Fruit fly (Drosophila melanogaster) whole organism, prepupa: ENCODE results near the gene CG12766.

Experiments
- CG10631 ChIP-seq: fragments of 200-800 bp; sonication (Bioruptor generic); optimal IDR thresholded peaks from 2 replicates; lab custom pipeline; 2016; ENCODE audit warnings: missing biosample characterization, missing genetic modification characterization
- CG11762 ChIP-seq: fragments of 200-800 bp; sonication (Bioruptor generic); optimal IDR thresholded peaks from 3 replicates; lab custom pipeline; 2016; ENCODE audit warnings: missing biosample characterization, missing genetic modification characterization; ENCODE audit not compliant: insufficient read depth
- CG16779 ChIP-seq: fragments of 200-800 bp; sonication (Bioruptor generic); optimal IDR thresholded peaks from 3 replicates; lab custom pipeline; 2017; ENCODE audit warnings: missing biosample characterization, mild to moderate bottlenecking, missing genetic modification characterization
- CG3032 ChIP-seq: fragments of 200-800 bp; optimal IDR thresholded peaks from 2 replicates; lab custom pipeline; 2019; ENCODE audit warnings: missing biosample characterization, mild to moderate bottlenecking, missing genetic modification characterization, moderate library complexity
- CG32006 ChIP-seq: fragments of 200-800 bp; sonication (Bioruptor generic); optimal IDR thresholded peaks from 3 replicates; lab custom pipeline; 2017; ENCODE audit warnings: missing biosample characterization, mild to moderate bottlenecking, missing genetic modification characterization
- CG34406 ChIP-seq: fragments of 200-800 bp; sonication (Bioruptor generic); optimal IDR thresholded peaks from 3 replicates; lab custom pipeline; 2016; ENCODE audit warnings: missing biosample characterization, missing genetic modification characterization
- cyc ChIP-seq: fragments of 200-800 bp; sonication (Bioruptor generic); optimal IDR thresholded peaks from 3 replicates; lab custom pipeline; 2016; ENCODE audit warnings: missing biosample characterization, missing genetic modification characterization
- dac ChIP-seq: fragments of 200-800 bp; sonication (Bioruptor generic); optimal IDR thresholded peaks from 2 replicates; lab custom pipeline; 2017; ENCODE audit warnings: missing biosample characterization, mild to moderate bottlenecking, missing genetic modification characterization

DNA sequence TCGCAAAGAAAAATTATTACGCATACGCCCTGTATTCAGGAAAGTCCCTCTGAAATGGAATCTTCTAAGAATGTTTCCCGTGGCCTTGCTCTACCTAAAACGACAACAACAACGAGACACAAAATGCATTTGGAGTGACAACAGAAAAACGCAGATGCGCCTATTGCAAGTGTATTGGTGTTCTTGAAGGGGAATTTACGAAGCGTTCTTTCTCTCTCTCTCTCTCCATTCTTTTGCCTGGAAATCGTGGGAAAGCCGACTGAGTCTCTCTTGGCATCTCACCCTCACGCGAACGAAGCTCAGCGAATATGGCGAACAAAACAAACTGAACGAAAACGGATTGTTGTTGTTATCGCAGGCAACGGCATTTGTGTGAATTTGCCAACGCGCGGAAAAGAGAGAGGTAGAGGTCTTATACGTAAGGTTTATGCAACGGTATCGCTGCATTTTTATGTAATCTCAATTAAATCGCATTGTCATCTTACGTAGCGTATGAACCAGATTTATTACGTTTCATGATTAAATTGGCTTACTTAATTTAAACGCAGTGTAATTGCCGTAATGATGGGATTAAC is 13.6 kb downstream of the CG12766 start:
- no peak for TF ChIP-seq CG11762
- no peak for TF ChIP-seq CG16779 (tag; lab: Kevin White, UChicago)
- TF ChIP-seq CG34406: no peak
- no peak for TF ChIP-seq cyc (GFP tag; lab: Kevin White, UChicago)
- TF ChIP-seq CG3032 (tag; lab: Kevin White, UChicago): no peak
- no peak for TF ChIP-seq CG10631 (GFP tag; lab: Kevin White, UChicago)
- no peak for TF ChIP-seq dac (GFP tag; lab: Kevin White, UChicago)
- TF ChIP-seq CG32006 (GFP tag; lab: Kevin White, UChicago): no peak
